Fruit fly (Drosophila melanogaster): Measurements from ENCODE around the gene danr.

The danr gene

DNA sequence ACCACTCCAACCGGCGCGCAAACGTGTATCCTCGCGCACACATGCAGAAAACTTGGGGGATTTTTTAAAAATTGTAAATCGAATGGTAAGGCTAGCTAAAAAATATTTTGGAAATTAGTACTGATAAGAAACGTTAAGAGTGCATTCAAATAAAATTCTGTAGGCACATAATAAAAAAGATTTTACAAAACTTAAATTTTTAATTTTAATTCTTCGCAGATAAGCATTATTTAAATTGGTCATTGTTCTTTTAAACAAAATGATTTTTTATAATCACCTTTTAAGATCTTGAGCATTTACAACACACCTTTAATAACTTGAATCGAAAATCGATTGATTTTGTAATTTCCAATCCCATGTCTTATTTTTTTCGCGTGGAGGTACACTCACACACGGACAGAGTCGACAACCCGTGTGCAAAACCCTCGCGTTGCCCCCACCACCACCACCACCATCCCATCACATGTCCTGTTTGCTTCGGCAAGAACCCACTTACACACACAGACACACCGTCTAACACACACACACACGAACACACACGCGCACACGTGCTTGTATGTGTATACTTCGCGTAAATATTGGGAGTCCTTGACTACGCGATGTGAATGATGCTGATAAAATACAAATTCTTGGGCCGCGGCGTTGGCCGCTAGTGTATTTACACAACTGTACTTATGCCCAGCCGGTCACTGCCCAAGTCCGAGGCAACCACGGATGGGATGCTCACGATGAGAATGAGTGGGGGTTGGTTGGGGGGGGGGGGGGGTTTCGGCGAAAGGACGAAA lies 29.7 kb downstream of the danr start (continued):
- TF ChIP-seq CG7839 (tag; optimal IDR thresholded peaks at IDR 0.05): peak; percentile 43
- peak in 1 of 3 experiments; percentile 0 for TF ChIP-seq lola (GFP tag; optimal IDR thresholded peaks at IDR 0.05)
- TF ChIP-seq CG2678 (tag; optimal IDR thresholded peaks at IDR 0.05): peak; percentile 58
- peak; percentile 26 for TF ChIP-seq grau (tag; optimal IDR thresholded peaks at IDR 0.05)
- no peak for TF ChIP-seq CG3995 (GFP tag; optimal IDR thresholded peaks at IDR 0.05)

- TF ChIP-seq Atf-2 (GFP tag; optimal IDR thresholded peaks at IDR 0.05) (peak; percentile 19), CG11504 (tag; optimal IDR thresholded peaks at IDR 0.05) (peak; percentile 73), ems (GFP tag; optimal IDR thresholded peaks at IDR 0.05) (no peak), CG11456 (GFP tag; IDR thresholded peaks at IDR 0.05) (peak; percentile 48; the same call in 1 of the 3 replicates), Ada2b (GFP tag; IDR thresholded peaks at IDR 0.05) (peak; percentile 32; the same call in 1 of the 2 replicates), dan (GFP tag; IDR thresholded peaks at IDR 0.05) (no peak; the same call in 1 of the 2 replicates), so (GFP tag; IDR thresholded peaks at IDR 0.05) (no peak), CG6791 (GFP tag; IDR thresholded peaks at IDR 0.05; ENCODE audit: partially characterized antibody) (no peak), Gsc (GFP tag; IDR thresholded peaks at IDR 0.05) (no peak), twi (tag; optimal IDR thresholded peaks at IDR 0.05) (peak; percentile 5), CG12236 (GFP tag; optimal IDR thresholded peaks at IDR 0.05) (no peak), CG11723 (GFP tag; optimal IDR thresholded peaks at IDR 0.05) (no peak), tx (GFP tag; optimal IDR thresholded peaks at IDR 0.05) (no peak), CG32772 (GFP tag; IDR thresholded peaks at IDR 0.05) (0 out of 2 replicates have a peak, but pooled peaks have one; percentile 34), HLH4C (GFP tag; IDR thresholded peaks at IDR 0.05; ENCODE audit: partially characterized antibody) (no peak), CG12071 (GFP tag; optimal IDR thresholded peaks at IDR 0.05) (no peak), CG6854 (GFP tag; optimal IDR thresholded peaks at IDR 0.05) (peak; percentile 31), nerfin-1 (tag; optimal IDR thresholded peaks at IDR 0.05) (peak; percentile 70), Hand (GFP tag; optimal IDR thresholded peaks at IDR 0.05) (peak; percentile 31), chn (GFP tag; optimal IDR thresholded peaks at IDR 0.05) (no peak), ranshi (GFP tag; IDR thresholded peaks at IDR 0.05) (peak; percentile 44; the same call in 1 of the 2 replicates), ftz-f1 (GFP tag; optimal IDR thresholded peaks at IDR 0.05) (no peak), CG8290 (GFP tag; optimal IDR thresholded peaks at IDR 0.05) (no peak), CG8290 (tag; optimal IDR thresholded peaks at IDR 0.05) (peak in 1 of 2 experiments; percentile 29), CG1024 (GFP tag; IDR thresholded peaks at IDR 0.05) (no peak), exex (tag; optimal IDR thresholded peaks at IDR 0.05) (no peak), tio (GFP tag; optimal IDR thresholded peaks at IDR 0.05) (peak; percentile 0), gsb-n (tag; optimal IDR thresholded peaks at IDR 0.05) (peak; percentile 22), insv (GFP tag; optimal IDR thresholded peaks at IDR 0.05) (no peak), gfzf (GFP tag; optimal IDR thresholded peaks at IDR 0.05) (no peak), CG13296 (GFP tag; optimal IDR thresholded peaks at IDR 0.05) (peak; percentile 11), jing (GFP tag; optimal IDR thresholded peaks at IDR 0.05) (peak; percentile 11), Dbx (GFP tag; IDR thresholded peaks at IDR 0.05) (0 out of 3 replicates have a peak, but pooled peaks have one; percentile 33), CG1233 (GFP tag; optimal IDR thresholded peaks at IDR 0.05) (peak; percentile 19), oc (tag; optimal IDR thresholded peaks at IDR 0.05) (no peak), NfI (GFP tag; optimal IDR thresholded peaks at IDR 0.05) (peak; percentile 24), CG17359 (tag; optimal IDR thresholded peaks at IDR 0.05) (peak; percentile 46), hkb (optimal IDR thresholded peaks at IDR 0.05) (no peak), hkb (GFP tag; IDR thresholded peaks at IDR 0.05) (peak; percentile 37), CG7786 (GFP tag; optimal IDR thresholded peaks at IDR 0.05) (peak; percentile 15), Ssrp (tag; optimal IDR thresholded peaks at IDR 0.05) (peak; percentile 31)
These were observed 30.5 kb downstream of the danr start for dm6 chr3R:25168259-25168972.
